Worm (Caenorhabditis elegans): ENCODE measurements around the gene F17H10.2.

The F17H10.2 gene

DNA sequence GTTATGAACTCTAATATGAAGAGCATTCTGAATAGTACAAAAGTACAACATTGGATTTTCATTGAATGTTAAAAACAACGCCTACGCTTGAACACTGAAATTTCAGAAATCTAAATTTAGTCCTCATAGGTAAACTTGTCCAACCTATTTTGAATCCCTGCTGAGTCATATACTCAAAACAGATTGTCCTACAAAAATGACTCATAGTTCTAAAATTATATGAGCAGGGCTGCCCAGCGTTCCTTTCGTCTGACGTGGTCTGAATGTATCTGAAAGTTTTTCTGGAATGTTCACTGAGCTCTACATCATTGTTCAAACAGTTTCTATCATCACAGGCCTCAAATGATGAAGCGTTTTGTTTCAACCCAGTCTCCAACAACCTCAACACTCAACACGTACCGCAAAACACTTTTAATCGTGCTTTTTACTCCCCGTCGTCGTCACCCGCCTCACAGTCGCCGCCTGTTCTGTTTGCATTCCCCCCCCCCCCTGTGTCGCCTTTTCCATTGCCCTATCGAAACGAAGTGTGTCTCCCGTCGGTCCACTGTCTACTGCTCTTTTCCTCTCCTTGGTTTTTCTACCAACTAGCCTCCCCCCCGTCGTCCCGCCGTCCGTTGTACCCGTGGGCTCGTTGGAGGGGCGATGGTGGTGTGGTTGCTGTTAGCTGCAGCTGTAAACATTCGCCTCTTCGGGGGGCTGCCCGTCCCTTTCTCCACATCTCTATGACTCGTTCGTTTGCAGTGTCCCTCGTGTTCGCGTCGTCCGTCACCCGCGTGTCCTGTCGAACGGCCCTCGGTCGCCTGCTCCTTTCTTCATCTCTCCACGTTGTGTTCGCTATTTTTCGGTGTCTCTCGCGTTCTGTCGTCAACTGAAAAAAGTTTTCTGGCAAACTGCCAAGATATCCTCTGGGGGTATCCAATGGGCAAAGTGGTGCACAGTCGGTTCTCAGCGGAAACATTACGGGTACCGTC is 30.5 kb downstream of the F17H10.2 start (continued):
- TF ChIP-seq daf-16 (GFP tag; optimal IDR thresholded peaks at IDR 0.05), result peak; percentile 18 to 67
- TF ChIP-seq daf-16 (tag; optimal IDR thresholded peaks at IDR 0.05), result peak; percentile 77
- TF ChIP-seq ceh-28 (tag; optimal IDR thresholded peaks at IDR 0.05), result no peak
- no peak for TF ChIP-seq Y75B8A.6 (GFP tag; IDR thresholded peaks at IDR 0.05)
- TF ChIP-seq zfp-2 (tag; optimal IDR thresholded peaks at IDR 0.05), result no peak
- peak; percentile 87 for TF ChIP-seq nhr-11 (tag; optimal IDR thresholded peaks at IDR 0.05)
- TF ChIP-seq F49E8.2 (tag; optimal IDR thresholded peaks at IDR 0.05; ENCODE audit: borderline replicate concordance), result no peak
- 0 out of 2 replicates have a peak, but pooled peaks have one; percentile 49 for TF ChIP-seq lim-7 (GFP tag; IDR thresholded peaks at IDR 0.05)
- peak; percentile 84; the same call in 1 of the 2 replicates for TF ChIP-seq pha-4 (GFP tag; IDR thresholded peaks at IDR 0.05)
- peak; percentile 17 for TF ChIP-seq pha-4 (tag; optimal IDR thresholded peaks at IDR 0.05)
- no peak for TF ChIP-seq skn-1 (tag; optimal IDR thresholded peaks at IDR 0.05)
- peak; percentile 28 for TF ChIP-seq dpl-1 (GFP tag; optimal IDR thresholded peaks at IDR 0.05)
- no peak for TF ChIP-seq daf-8 (GFP tag; IDR thresholded peaks at IDR 0.05)
- TF ChIP-seq Y105C5A.15 (GFP tag; IDR thresholded peaks at IDR 0.05), result no peak
- no peak for TF ChIP-seq attf-4 (tag; optimal IDR thresholded peaks at IDR 0.05)
- TF ChIP-seq ceh-32 (tag; optimal IDR thresholded peaks at IDR 0.05; ENCODE audit: poor library complexity), result peak; percentile 3
- TF ChIP-seq aly-2 (tag; optimal IDR thresholded peaks at IDR 0.05), result no peak
- no peak for TF ChIP-seq ZK337.2 (GFP tag; IDR thresholded peaks at IDR 0.05)
- no peak for TF ChIP-seq dmd-9 (GFP tag; IDR thresholded peaks at IDR 0.05)
- 0 out of 2 replicates have a peak, but pooled peaks have one; percentile 46 for TF ChIP-seq zfp-3 (GFP tag; conservative IDR thresholded peaks at IDR 0.05)
- TF ChIP-seq set-16 (GFP tag; IDR thresholded peaks at IDR 0.05), result peak; percentile 97
- TF ChIP-seq dmd-8 (GFP tag; IDR thresholded peaks at IDR 0.05), result 0 out of 2 replicates have a peak, but pooled peaks have one; percentile 41
- no peak for TF ChIP-seq lin-29 (GFP tag; IDR thresholded peaks at IDR 0.05)
- peak; percentile 26 for TF ChIP-seq F37D6.2 (tag; optimal IDR thresholded peaks at IDR 0.05)
- TF ChIP-seq ceh-62 (tag; optimal IDR thresholded peaks at IDR 0.05), result no peak
- peak; percentile 67 for TF ChIP-seq ama-1 (optimal IDR thresholded peaks at IDR 0.05)
- TF ChIP-seq egl-27 (tag; optimal IDR thresholded peaks at IDR 0.05), result no peak
- no peak for TF ChIP-seq ceh-44 (GFP tag; IDR thresholded peaks at IDR 0.05)
- peak; percentile 49 for TF ChIP-seq mes-2 (tag; optimal IDR thresholded peaks at IDR 0.05; ENCODE audit: poor library complexity, severe bottlenecking)
- TF ChIP-seq php-3 (GFP tag; IDR thresholded peaks at IDR 0.05), result 0 out of 2 replicates have a peak, but pooled peaks have one; percentile 51
- TF ChIP-seq mep-1 (tag; optimal IDR thresholded peaks at IDR 0.05), result peak; percentile 82
- peak; percentile 94 for TF ChIP-seq hlh-30 (tag; optimal IDR thresholded peaks at IDR 0.05; ENCODE audit: insufficient read depth)
- peak; percentile 75 for TF ChIP-seq hmg-1.1 (GFP tag; IDR thresholded peaks at IDR 0.05)
- 0 out of 2 replicates have a peak, but pooled peaks have one; percentile 61 for TF ChIP-seq tra-1 (GFP tag; IDR thresholded peaks at IDR 0.05)
- peak; percentile 6 for TF ChIP-seq T20F7.1 (GFP tag; optimal IDR thresholded peaks at IDR 0.05)
- peak; percentile 76 for TF ChIP-seq nhr-10 (tag; optimal IDR thresholded peaks at IDR 0.05)
- peak; percentile 16; the same call in 1 of the 2 replicates for TF ChIP-seq madf-9 (GFP tag; conservative IDR thresholded peaks at IDR 0.05)
- peak; percentile 26 for TF ChIP-seq duxl-1 (tag; optimal IDR thresholded peaks at IDR 0.05; ENCODE audit: poor library complexity)
- 0 out of 2 replicates have a peak, but pooled peaks have one; percentile 29 for TF ChIP-seq arid-1 (GFP tag; conservative IDR thresholded peaks at IDR 0.05)
- TF ChIP-seq dmd-6 (GFP tag; IDR thresholded peaks at IDR 0.05), result peak; percentile 65
- TF ChIP-seq daf-12 (tag; optimal IDR thresholded peaks at IDR 0.05), result no peak
- TF ChIP-seq ceh-82 (tag; optimal IDR thresholded peaks at IDR 0.05), result no peak
- peak; percentile 47 for TF ChIP-seq fkh-10 (GFP tag; optimal IDR thresholded peaks at IDR 0.05)
- TF ChIP-seq lin-15B (tag; optimal IDR thresholded peaks at IDR 0.05), result no peak
- TF ChIP-seq ceh-20 (GFP tag; IDR thresholded peaks at IDR 0.05), result peak; percentile 74
- no peak for TF ChIP-seq tag-97 (GFP tag; IDR thresholded peaks at IDR 0.05)
- no peak for TF ChIP-seq R02D3.7 (tag; optimal IDR thresholded peaks at IDR 0.05)
- TF ChIP-seq unc-39 (tag; optimal IDR thresholded peaks at IDR 0.05), result no peak
- TF ChIP-seq pqm-1 (tag; optimal IDR thresholded peaks at IDR 0.05), result peak; percentile 33
